Worm (Caenorhabditis elegans): ENCODE measurements around the gene attf-3.

DNA sequence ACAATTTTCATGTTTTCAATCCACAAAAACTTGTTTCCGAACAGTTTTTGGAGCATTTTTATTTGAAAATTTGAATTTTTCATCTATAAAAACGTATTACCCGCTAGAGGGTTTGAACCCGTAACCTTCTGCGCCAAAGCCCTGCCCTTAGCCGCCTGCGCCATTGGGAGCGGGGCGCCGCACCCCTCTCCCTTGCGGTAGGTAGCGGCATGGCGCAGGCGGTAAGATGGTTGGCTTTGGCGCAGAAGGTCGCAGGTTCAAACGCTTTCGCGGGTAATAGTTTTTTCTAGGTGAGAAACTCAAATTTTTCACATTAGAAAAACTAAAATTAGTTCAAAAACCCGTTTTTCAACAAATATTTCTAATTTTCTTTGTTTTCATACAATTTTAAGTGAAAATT is 34.6 kb downstream of the attf-3 start:
- no peak for TF ChIP-seq nhr-76 (tag; optimal IDR thresholded peaks at IDR 0.05)
- no peak for TF ChIP-seq lsy-2 (tag; optimal IDR thresholded peaks at IDR 0.05)
- no peak for TF ChIP-seq ztf-11 (tag; optimal IDR thresholded peaks at IDR 0.05)
- no peak for TF ChIP-seq elt-1 (tag; optimal IDR thresholded peaks at IDR 0.05; ENCODE audit: borderline replicate concordance, insufficient read depth)
- TF ChIP-seq cnd-1 (tag; optimal IDR thresholded peaks at IDR 0.05): no peak
- no peak for TF ChIP-seq lin-13 (tag; optimal IDR thresholded peaks at IDR 0.05)
- no peak for TF ChIP-seq snpc-4 (tag; optimal IDR thresholded peaks at IDR 0.05)
- TF ChIP-seq ceh-39 (tag; optimal IDR thresholded peaks at IDR 0.05): no peak
- TF ChIP-seq blmp-1 (tag; optimal IDR thresholded peaks at IDR 0.05): no peak
- no peak for TF ChIP-seq unc-39 (tag; optimal IDR thresholded peaks at IDR 0.05)
